Worm (Caenorhabditis elegans) whole organism, L3 larva: ENCODE data around the gene ifas-1.

Experiments used
- R02D3.7 ChIP-seq: fragments of 150-350 bp; optimal IDR thresholded peaks from 2 replicates; lab custom pipeline; 2014; ENCODE audit warnings: missing biosample characterization, missing genetic modification characterization
- ama-1 ChIP-seq: fragments of 150-350 bp; optimal IDR thresholded peaks from 2 replicates; lab custom pipeline; 2018
- elt-3 ChIP-seq, 3 experiments: fragments of 150-350 bp in 1 of 3; sonication (generic microtip) in 2 of 3; optimal IDR thresholded peaks; 2 replicates in 2 of 3; 4 replicates in 1 of 3; lab custom pipeline; 2014 to 2017; ENCODE audit warnings: missing biosample characterization in 3 of 3, missing genetic modification characterization in 3 of 3
- fkh-2 ChIP-seq: fragments of 150-350 bp; optimal IDR thresholded peaks from 2 replicates; lab custom pipeline; 2014; ENCODE audit warnings: missing biosample characterization, missing genetic modification reagents, missing genetic modification characterization
- fos-1 ChIP-seq: fragments of 150-350 bp; optimal IDR thresholded peaks from 2 replicates; lab custom pipeline; 2014; ENCODE audit warnings: missing biosample characterization, missing genetic modification characterization
- mdl-1 ChIP-seq: fragments of 150-350 bp; optimal IDR thresholded peaks from 2 replicates; lab custom pipeline; 2014; ENCODE audit warnings: missing biosample characterization, missing genetic modification characterization
- nhr-11 ChIP-seq: fragments of 150-350 bp; optimal IDR thresholded peaks from 2 replicates; lab custom pipeline; 2014; ENCODE audit warnings: missing biosample characterization, missing genetic modification characterization
- nhr-25 ChIP-seq: sonication (generic microtip); optimal IDR thresholded peaks from 2 replicates; lab custom pipeline; 2017; ENCODE audit warnings: missing biosample characterization, missing genetic modification characterization
- nhr-67 ChIP-seq: fragments of 150-350 bp; optimal IDR thresholded peaks from 2 replicates; lab custom pipeline; 2014; ENCODE audit warnings: missing biosample characterization, missing genetic modification characterization
- nhr-76 ChIP-seq: fragments of 150-350 bp; sonication (generic microtip); optimal IDR thresholded peaks from 5 replicates; lab custom pipeline; 2014; ENCODE audit warnings: missing biosample characterization, missing genetic modification characterization
- snpc-4 ChIP-seq: fragments of 150-350 bp; optimal IDR thresholded peaks from 2 replicates; lab custom pipeline; 2014; ENCODE audit warnings: missing biosample characterization, missing genetic modification characterization
- ztf-11 ChIP-seq: fragments of 150-350 bp; optimal IDR thresholded peaks from 2 replicates; lab custom pipeline; 2014; ENCODE audit warnings: missing biosample characterization, missing genetic modification characterization
- ztf-4 ChIP-seq: fragments of 150-350 bp; optimal IDR thresholded peaks from 2 replicates; lab custom pipeline; 2014; ENCODE audit warnings: missing biosample characterization, missing genetic modification characterization

DNA sequence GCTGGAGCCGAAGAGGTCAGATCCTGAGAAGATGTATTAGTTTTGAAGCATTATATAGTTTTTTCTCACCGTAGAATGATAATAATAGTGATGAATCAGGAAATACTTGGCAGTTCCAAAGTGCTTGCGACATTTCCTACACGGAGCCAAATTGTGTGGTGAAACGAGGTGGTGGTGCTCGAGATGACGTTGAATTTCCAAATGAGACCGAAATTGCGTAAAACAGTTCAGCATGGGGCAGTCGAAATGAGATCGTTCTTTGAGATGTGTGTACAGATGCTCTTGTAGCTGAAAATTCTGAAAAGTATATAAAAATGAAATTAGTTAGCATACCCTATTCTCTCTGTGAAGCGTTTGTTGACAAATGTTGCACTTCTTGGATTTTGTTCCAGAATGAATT lies 39.5 kb upstream of the ifas-1 start, which contains the start of gene C46E10.8:
- no peak for TF ChIP-seq ztf-4 (tag; lab: Kevin White, UChicago)
- TF ChIP-seq mdl-1 (tag; lab: Kevin White, UChicago): no peak
- no peak for TF ChIP-seq fos-1
- TF ChIP-seq elt-3 (tag; optimal IDR thresholded peaks at IDR 0.05; lab: Kevin White, UChicago): no peak
- no peak for TF ChIP-seq nhr-11 (tag; lab: Kevin White, UChicago)
- TF ChIP-seq nhr-76 (tag; lab: Kevin White, UChicago): no peak
- no peak for TF ChIP-seq snpc-4
- no peak for TF ChIP-seq fkh-2 (tag; lab: Kevin White, UChicago)
- no peak for TF ChIP-seq nhr-25 (tag; lab: Kevin White, UChicago)
- TF ChIP-seq ama-1 (lab: Kevin White, UChicago): no peak
- no peak for TF ChIP-seq nhr-67 (tag; lab: Kevin White, UChicago)
- TF ChIP-seq R02D3.7: no peak
- TF ChIP-seq ztf-11 (tag; lab: Kevin White, UChicago): no peak
